Fruit fly (Drosophila melanogaster): Measurements from ENCODE around the gene eIF3d1.

Gene eIF3d1

DNA sequence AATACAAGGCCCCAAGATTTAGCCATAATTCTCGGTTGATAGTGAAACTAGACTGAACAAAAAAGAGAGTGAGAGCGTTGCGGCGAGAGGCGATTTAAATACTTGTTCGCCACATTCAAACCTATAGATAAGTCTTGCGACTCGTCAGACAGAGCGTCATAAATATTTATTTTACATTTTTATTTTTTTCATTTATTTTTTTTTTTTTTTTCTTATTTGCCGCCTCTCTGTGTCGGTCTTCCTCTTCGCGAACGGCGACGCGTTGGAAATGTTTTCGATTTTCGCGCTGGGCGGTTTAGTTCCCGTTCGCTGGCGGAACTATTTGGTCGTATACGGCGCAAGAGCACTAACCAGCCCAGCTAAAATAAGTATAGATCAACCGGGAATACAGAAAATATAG lies 48.2 kb downstream of the eIF3d1 start:
- no peak for TF ChIP-seq noc (tag; optimal IDR thresholded peaks at IDR 0.05)

DNA sequence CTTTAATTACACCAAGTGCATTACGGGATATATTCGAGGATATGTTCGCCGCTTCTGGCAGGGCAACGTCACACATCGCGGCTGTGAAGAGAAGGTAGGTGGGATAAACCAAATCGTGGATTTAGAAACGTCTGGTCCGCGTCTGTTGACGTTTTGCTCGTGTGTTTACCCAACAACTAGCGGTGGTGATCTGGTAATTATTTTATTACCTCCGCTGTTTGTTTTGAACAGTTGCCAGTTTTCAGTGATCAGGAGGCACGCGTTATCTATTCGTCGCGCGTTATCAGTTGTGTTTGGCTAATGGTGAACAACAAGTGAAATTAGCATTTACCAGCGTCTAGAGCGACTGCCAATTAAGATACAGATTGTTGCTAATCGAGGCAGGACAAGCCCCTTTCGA lies 49.2 kb downstream of the eIF3d1 start:
- TF ChIP-seq noc (tag; optimal IDR thresholded peaks at IDR 0.05) = peak; percentile 78

DNA sequence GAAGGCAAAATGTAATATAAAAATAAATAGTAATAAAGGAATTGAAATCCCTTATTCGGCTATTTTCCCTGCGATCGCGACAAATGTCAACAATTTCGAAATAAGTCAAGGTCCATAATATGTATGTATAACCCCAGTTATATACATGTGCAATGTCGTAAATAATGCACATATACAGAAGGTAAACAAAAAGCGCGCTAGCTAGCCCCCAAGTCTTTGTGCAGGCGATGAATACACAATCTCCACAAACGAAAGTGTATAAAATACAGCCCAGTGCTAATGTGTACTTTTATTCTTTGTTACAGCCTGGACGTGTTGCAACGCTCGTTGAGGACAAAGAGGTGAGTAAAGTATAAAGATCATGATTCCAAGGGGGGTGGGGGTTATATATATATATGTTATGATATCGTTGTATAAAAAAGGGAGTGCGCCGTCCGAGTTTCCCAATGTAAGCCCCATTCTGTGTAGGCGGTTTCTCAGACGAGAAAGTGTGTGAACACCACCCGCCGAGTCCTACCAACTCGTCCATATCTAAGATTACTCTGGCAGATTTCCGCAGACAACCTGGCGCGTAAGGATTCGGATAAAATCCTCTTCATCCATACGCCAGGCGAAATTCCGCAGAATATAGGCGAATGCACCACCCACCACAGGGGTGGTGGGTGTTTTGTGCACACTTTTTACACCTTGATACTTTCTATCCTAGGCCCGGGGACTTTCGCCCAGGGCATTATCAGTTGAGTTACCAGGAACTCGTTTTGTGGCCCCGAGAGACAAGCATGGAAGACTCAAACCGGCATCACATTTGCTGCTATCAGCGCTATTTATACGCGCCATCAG lies 50.0 kb downstream of the eIF3d1 start:
- TF ChIP-seq noc (tag; optimal IDR thresholded peaks at IDR 0.05) = no peak

DNA sequence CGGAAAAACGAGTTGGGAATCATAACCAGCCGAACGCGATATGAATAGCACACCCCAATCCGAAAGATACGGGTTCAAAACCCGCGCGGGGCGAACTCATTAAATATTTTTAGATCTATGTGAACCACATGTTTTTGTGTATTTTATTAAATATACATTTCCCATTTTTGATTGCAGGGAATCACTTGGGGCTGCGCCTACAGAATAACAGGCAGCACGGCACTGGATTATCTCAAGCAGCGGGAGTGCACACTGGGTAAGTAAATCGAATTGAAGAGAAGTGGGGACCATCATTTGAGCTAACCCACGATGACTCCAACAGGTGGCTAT lies 50.6 kb downstream of the eIF3d1 start:
- TF ChIP-seq noc (tag; optimal IDR thresholded peaks at IDR 0.05) = no peak

Data from whole organism, larva.